Worm (Caenorhabditis elegans) whole organism, L2 larva: ENCODE data around the gene F35E8.2.

Experiments used
- elt-3 ChIP-seq: sonication (generic microtip); optimal IDR thresholded peaks from 2 replicates; lab custom pipeline; 2017; ENCODE audit warnings: missing biosample characterization, missing genetic modification characterization
- fos-1 ChIP-seq: fragments of 150-350 bp; optimal IDR thresholded peaks from 2 replicates; lab custom pipeline; 2014; ENCODE audit warnings: missing biosample characterization, missing genetic modification characterization
- lsy-2 ChIP-seq, 2 experiments: fragments of 150-350 bp in 1 of 2; sonication (generic microtip) in 1 of 2; optimal IDR thresholded peaks; 2 replicates each; lab custom pipeline; 2014 to 2017; ENCODE audit warnings: missing biosample characterization in 2 of 2, missing genetic modification characterization in 2 of 2
- unc-55 ChIP-seq: fragments of 150-350 bp; sonication (generic microtip); optimal IDR thresholded peaks from 3 replicates; lab custom pipeline; 2014; ENCODE audit warnings: missing biosample characterization, missing genetic modification reagents, missing genetic modification characterization

- TF ChIP-seq elt-3 (tag; lab: Kevin White, UChicago) (no peak), unc-55 (no peak), fos-1 (tag; lab: Kevin White, UChicago) (no peak), lsy-2 (tag; optimal IDR thresholded peaks at IDR 0.05; lab: Kevin White, UChicago) (no peak)
These were observed 9.8 kb downstream of the F35E8.2 start for ce11 chrV:15915307-15915706.
